Worm (Caenorhabditis elegans) whole organism, young adult: ENCODE data around the gene epg-3.

Experiments used
- B0019.2 ChIP-seq: fragments of 200-800 bp; sonication (Bioruptor generic); conservative IDR thresholded peaks from 2 replicates; pipeline ENCODE4 v1.3.6; 2022; ENCODE audit warnings: missing genetic modification reagents, missing genetic modification characterization, missing compliant biosample characterization
- B0035.1 ChIP-seq: sonication (generic microtip); optimal IDR thresholded peaks from 2 replicates; lab custom pipeline; 2016; ENCODE audit warnings: missing genetic modification characterization, mild to moderate bottlenecking, missing compliant biosample characterization, missing genotype, missing genetic modification reagents
- F10E7.11 ChIP-seq: sonication (generic microtip); optimal IDR thresholded peaks from 2 replicates; lab custom pipeline; 2017; ENCODE audit warnings: mild to moderate bottlenecking, missing genetic modification characterization, moderate library complexity, missing compliant biosample characterization
- F23B12.7 ChIP-seq: sonication (generic microtip); optimal IDR thresholded peaks from 2 replicates; lab custom pipeline; 2017; ENCODE audit warnings: missing genetic modification characterization, mild to moderate bottlenecking, missing compliant biosample characterization, antibody characterized with exemption, moderate library complexity; ENCODE audit not compliant: insufficient read depth
- F49E8.2 ChIP-seq: sonication (generic microtip); optimal IDR thresholded peaks from 3 replicates; lab custom pipeline; 2017; ENCODE audit warnings: missing genetic modification characterization, mild to moderate bottlenecking, missing compliant biosample characterization, antibody characterized with exemption, moderate library complexity; ENCODE audit not compliant: insufficient read depth
- F57A8.1 ChIP-seq: fragments of 200-800 bp; sonication (Bioruptor generic); optimal IDR thresholded peaks from 2 replicates; lab custom pipeline; 2018; ENCODE audit warnings: mild to moderate bottlenecking, missing genetic modification characterization, moderate library complexity, missing compliant biosample characterization
- F57C9.4 ChIP-seq: sonication (generic microtip); optimal IDR thresholded peaks from 2 replicates; lab custom pipeline; 2017; ENCODE audit warnings: mild to moderate bottlenecking, missing genetic modification characterization, missing compliant biosample characterization
- K11D2.4 ChIP-seq: fragments of 200-800 bp; sonication (Bioruptor generic); IDR thresholded peaks from 2 replicates; pipeline ENCODE4 v1.3.6; 2022; ENCODE audit warnings: missing genetic modification reagents, missing genetic modification characterization, missing compliant biosample characterization
- T07F8.4 ChIP-seq: sonication (generic microtip); optimal IDR thresholded peaks from 2 replicates; lab custom pipeline; 2016; ENCODE audit warnings: mild to moderate bottlenecking, missing genetic modification characterization, moderate library complexity, missing compliant biosample characterization
- Y53F4B.3 ChIP-seq: fragments of 200-800 bp; sonication (Bioruptor generic); IDR thresholded peaks from 2 replicates; pipeline ENCODE4 v1.3.6; 2022; ENCODE audit warnings: missing genetic modification reagents, missing genetic modification characterization, missing compliant biosample characterization
- Y53G8AR.9 ChIP-seq: fragments of 200-800 bp; sonication (Bioruptor generic); conservative IDR thresholded peaks from 2 replicates; pipeline ENCODE4 v1.3.6; 2022; ENCODE audit warnings: missing genetic modification reagents, missing genetic modification characterization, missing compliant biosample characterization
- Y56A3A.18 ChIP-seq: fragments of 200-800 bp; sonication (Bioruptor generic); IDR thresholded peaks from 2 replicates; pipeline ENCODE4 v1.3.6; 2022; ENCODE audit warnings: missing genetic modification reagents, missing genetic modification characterization, missing compliant biosample characterization
- Y67H2A.10 ChIP-seq: fragments of 200-800 bp; sonication (Bioruptor generic); conservative IDR thresholded peaks from 2 replicates; pipeline ENCODE4 v1.3.6; 2022; ENCODE audit warnings: missing genetic modification reagents, missing genetic modification characterization, missing compliant biosample characterization
- Y79H2A.3 ChIP-seq: fragments of 200-800 bp; sonication (Bioruptor generic); conservative IDR thresholded peaks from 2 replicates; pipeline ENCODE4 v1.3.6; 2022; ENCODE audit warnings: missing genetic modification reagents, missing genetic modification characterization, missing compliant biosample characterization
- ama-1 ChIP-seq, 3 experiments: fragments of 150-350 bp in 1 of 3; sonication (generic microtip) in 2 of 3; optimal IDR thresholded peaks; 2 replicates each; lab custom pipeline; 2014 to 2018; ENCODE audit warnings: missing biosample characterization in 2 of 3, missing genetic modification characterization in 2 of 3, missing genetic modification reagents in 2 of 3
- attf-3 ChIP-seq: fragments of 200-800 bp; sonication (Bioruptor generic); conservative IDR thresholded peaks from 2 replicates; pipeline ENCODE4 v1.3.6; 2022; ENCODE audit warnings: missing genetic modification reagents, missing genetic modification characterization, missing compliant biosample characterization
- attf-6 ChIP-seq: fragments of 200-800 bp; sonication (Bioruptor generic); IDR thresholded peaks from 2 replicates; pipeline ENCODE4 v1.3.6; 2022; ENCODE audit warnings: missing genetic modification reagents, missing genetic modification characterization, missing compliant biosample characterization
- ccch-3 ChIP-seq: fragments of 200-800 bp; sonication (Bioruptor generic); optimal IDR thresholded peaks from 2 replicates; lab custom pipeline; 2018; ENCODE audit warnings: mild to moderate bottlenecking, missing genetic modification characterization, missing compliant biosample characterization
- ceh-40 ChIP-seq: fragments of 200-800 bp; sonication (Bioruptor generic); IDR thresholded peaks from 2 replicates; pipeline ENCODE4 v1.3.6; 2022; ENCODE audit warnings: missing genetic modification characterization, missing compliant biosample characterization
- ceh-79 ChIP-seq: sonication (generic microtip); optimal IDR thresholded peaks from 2 replicates; lab custom pipeline; 2017; ENCODE audit warnings: mild to moderate bottlenecking, missing genetic modification characterization, missing compliant biosample characterization
- die-1 ChIP-seq: sonication (generic microtip); optimal IDR thresholded peaks from 2 replicates; lab custom pipeline; 2016; ENCODE audit warnings: missing genotype, mild to moderate bottlenecking, missing genetic modification characterization, missing compliant biosample characterization
- dox-1 ChIP-seq: fragments of 200-800 bp; sonication (Bioruptor generic); IDR thresholded peaks from 2 replicates; pipeline ENCODE4 v1.3.6; 2022; ENCODE audit warnings: missing genetic modification reagents, missing genetic modification characterization, missing compliant biosample characterization
- dpl-1 ChIP-seq: fragments of 150-350 bp; optimal IDR thresholded peaks from 2 replicates; lab custom pipeline; 2014; ENCODE audit warnings: missing biosample characterization, missing genetic modification reagents, missing genetic modification characterization
- egl-18 ChIP-seq: fragments of 200-800 bp; sonication (Bioruptor generic); IDR thresholded peaks from 2 replicates; pipeline ENCODE4 v1.3.6; 2022; ENCODE audit warnings: missing genetic modification reagents, missing genetic modification characterization, missing compliant biosample characterization
- egrh-3 ChIP-seq: fragments of 200-800 bp; sonication (Bioruptor generic); IDR thresholded peaks from 2 replicates; pipeline ENCODE4 v1.3.6; 2022; ENCODE audit warnings: missing genetic modification reagents, missing genetic modification characterization, missing compliant biosample characterization
- fkh-3 ChIP-seq: sonication (generic microtip); optimal IDR thresholded peaks from 2 replicates; lab custom pipeline; 2016; ENCODE audit warnings: mild to moderate bottlenecking, missing genetic modification characterization, missing compliant biosample characterization
- let-607 ChIP-seq, 2 experiments: fragments of 200-800 bp in 1 of 2; sonication (Bioruptor generic) in 1 of 2; sonication (generic microtip) in 1 of 2; optimal IDR thresholded peaks; 2 replicates each; lab custom pipeline; 2016 to 2018; ENCODE audit warnings: mild to moderate bottlenecking in 2 of 2, missing compliant biosample characterization in 2 of 2, missing genetic modification characterization in 2 of 2, moderate library complexity in 2 of 2, missing genotype in 1 of 2
- lin-35 ChIP-seq, 3 experiments: fragments of 150-350 bp in 2 of 3; sonication (generic microtip) in 1 of 3; optimal IDR thresholded peaks; 2 replicates each; lab custom pipeline; 2014 to 2018; ENCODE audit warnings: missing biosample characterization in 3 of 3, missing genetic modification characterization in 3 of 3, missing genetic modification reagents in 3 of 3
- lin-54 ChIP-seq: fragments of 200-800 bp; sonication (Bioruptor generic); optimal IDR thresholded peaks from 2 replicates; lab custom pipeline; 2018; ENCODE audit warnings: mild to moderate bottlenecking, missing genetic modification characterization, missing compliant biosample characterization
- lir-1 ChIP-seq: fragments of 200-800 bp; sonication (Bioruptor generic); conservative IDR thresholded peaks from 2 replicates; pipeline ENCODE4 v1.3.6; 2022; ENCODE audit warnings: missing genetic modification reagents, missing genetic modification characterization, missing compliant biosample characterization
- mel-28 ChIP-seq: sonication (generic microtip); optimal IDR thresholded peaks from 2 replicates; lab custom pipeline; 2016; ENCODE audit warnings: borderline replicate concordance, mild to moderate bottlenecking, missing genetic modification characterization, missing compliant biosample characterization
- nhr-120 ChIP-seq: fragments of 200-800 bp; sonication (Bioruptor generic); IDR thresholded peaks from 2 replicates; pipeline ENCODE4 v1.3.6; 2022; ENCODE audit warnings: missing genetic modification characterization, missing compliant biosample characterization
- nhr-27 ChIP-seq: fragments of 200-800 bp; sonication (Bioruptor generic); optimal IDR thresholded peaks from 2 replicates; lab custom pipeline; 2018; ENCODE audit warnings: mild to moderate bottlenecking, missing genetic modification characterization, moderate library complexity, missing compliant biosample characterization
- nhr-80 ChIP-seq: sonication (generic microtip); optimal IDR thresholded peaks from 2 replicates; lab custom pipeline; 2016; ENCODE audit warnings: missing genetic modification characterization, missing compliant biosample characterization
- pha-4 ChIP-seq: fragments of 150-350 bp; sonication (generic microtip); optimal IDR thresholded peaks from 2 replicates; lab custom pipeline; 2014; ENCODE audit warnings: missing biosample characterization, missing genetic modification reagents, missing genetic modification characterization
- rcor-1 ChIP-seq: fragments of 200-800 bp; sonication (Bioruptor generic); IDR thresholded peaks from 2 replicates; pipeline ENCODE4 v1.3.6; 2022; ENCODE audit warnings: missing genetic modification reagents, missing genetic modification characterization, missing compliant biosample characterization
- repo-1 ChIP-seq: sonication (generic microtip); optimal IDR thresholded peaks from 2 replicates; lab custom pipeline; 2017; ENCODE audit warnings: mild to moderate bottlenecking, missing genetic modification characterization, missing compliant biosample characterization
- rpc-1 ChIP-seq, 2 experiments: fragments of 150-350 bp in 1 of 2; sonication (generic microtip) in 1 of 2; optimal IDR thresholded peaks; 2 replicates each; lab custom pipeline; 2014 to 2018; ENCODE audit warnings: missing biosample characterization in 1 of 2, missing genetic modification characterization in 1 of 2, missing genetic modification reagents in 1 of 2, missing genotype in 1 of 2
- sea-2 ChIP-seq: fragments of 200-800 bp; sonication (Bioruptor generic); IDR thresholded peaks from 2 replicates; pipeline ENCODE4 v1.3.6; 2022; ENCODE audit warnings: missing genetic modification characterization, missing compliant biosample characterization
- snpc-1.1 ChIP-seq: sonication (generic microtip); optimal IDR thresholded peaks from 2 replicates; lab custom pipeline; 2017; ENCODE audit warnings: missing genetic modification characterization, mild to moderate bottlenecking, missing compliant biosample characterization, antibody characterized with exemption, moderate library complexity, missing genotype, missing genetic modification reagents; ENCODE audit not compliant: insufficient read depth
- tlf-1 ChIP-seq: fragments of 200-800 bp; sonication (Bioruptor generic); optimal IDR thresholded peaks from 2 replicates; lab custom pipeline; 2018; ENCODE audit warnings: mild to moderate bottlenecking, missing genetic modification characterization, missing compliant biosample characterization
- unc-62 ChIP-seq: fragments of 150-350 bp; optimal IDR thresholded peaks from 2 replicates; lab custom pipeline; 2014; ENCODE audit warnings: missing biosample characterization, missing genetic modification reagents, missing genetic modification characterization
- zfh-2 ChIP-seq: fragments of 200-800 bp; sonication (Bioruptor generic); conservative IDR thresholded peaks from 2 replicates; pipeline ENCODE4 v1.3.6; 2022; ENCODE audit warnings: missing genetic modification reagents, missing genetic modification characterization, missing compliant biosample characterization
- zim-3 ChIP-seq: sonication (generic microtip); optimal IDR thresholded peaks from 2 replicates; lab custom pipeline; 2017; ENCODE audit warnings: mild to moderate bottlenecking, missing genetic modification characterization, moderate library complexity, missing compliant biosample characterization
- ztf-18 ChIP-seq: sonication (generic microtip); optimal IDR thresholded peaks from 2 replicates; lab custom pipeline; 2016; ENCODE audit warnings: missing genotype, mild to moderate bottlenecking, missing genetic modification characterization, missing compliant biosample characterization
- ztf-26 ChIP-seq: sonication (generic microtip); optimal IDR thresholded peaks from 2 replicates; lab custom pipeline; 2017; ENCODE audit warnings: missing genetic modification characterization, missing compliant biosample characterization
- ztf-6 ChIP-seq: fragments of 200-800 bp; sonication (Bioruptor generic); IDR thresholded peaks from 2 replicates; pipeline ENCODE4 v1.3.6; 2022; ENCODE audit warnings: missing genetic modification reagents, missing genetic modification characterization, missing compliant biosample characterization

Gene epg-3

ce11 chrIII:12906611-12907037, 27.9 kb upstream of the epg-3 start (continued):
- TF ChIP-seq attf-6 (GFP tag; lab: Robert Waterston, UW), result peak; percentile 56
- TF ChIP-seq mel-28 (tag; lab: Kevin White, UChicago), result no peak
- 0 out of 2 replicates have a peak, but pooled peaks have one; percentile 51 for TF ChIP-seq egl-18 (GFP tag; lab: Robert Waterston, UW)
- TF ChIP-seq Y53G8AR.9, result peak; percentile 77
- TF ChIP-seq B0019.2 (GFP tag; lab: Robert Waterston, UW), result no peak
- no peak for TF ChIP-seq T07F8.4 (tag; lab: Kevin White, UChicago)
- TF ChIP-seq fkh-3 (tag; lab: Kevin White, UChicago), result no peak
- TF ChIP-seq ztf-6, result no peak
- peak in 1 of 3 experiments; percentile 17 for TF ChIP-seq lin-35 (GFP tag; optimal IDR thresholded peaks at IDR 0.05; lab: Kevin White, UChicago)
- no peak for TF ChIP-seq Y53F4B.3
- peak; percentile 78 for TF ChIP-seq tlf-1 (GFP tag; lab: Kevin White, UChicago)
- TF ChIP-seq snpc-1.1 (tag; lab: Kevin White, UChicago), result no peak
- TF ChIP-seq ztf-26 (tag; lab: Kevin White, UChicago), result peak; percentile 53
- 0 out of 2 replicates have a peak, but pooled peaks have one; percentile 50 for TF ChIP-seq Y56A3A.18 (GFP tag; lab: Robert Waterston, UW)
- peak; percentile 13 to 45 for TF ChIP-seq let-607 (tag; optimal IDR thresholded peaks at IDR 0.05; lab: Kevin White, UChicago)
- TF ChIP-seq nhr-27 (tag; lab: Kevin White, UChicago), result no peak
- TF ChIP-seq lin-54 (GFP tag; lab: Kevin White, UChicago), result peak; percentile 46
- no peak for TF ChIP-seq rpc-1 (optimal IDR thresholded peaks at IDR 0.05; lab: Kevin White, UChicago)
- no peak for TF ChIP-seq rpc-1 (tag; optimal IDR thresholded peaks at IDR 0.05; lab: Kevin White, UChicago)
- peak; percentile 38 for TF ChIP-seq die-1 (tag; lab: Kevin White, UChicago)
- TF ChIP-seq F57A8.1 (GFP tag; lab: Kevin White, UChicago), result no peak
- TF ChIP-seq lir-1 (GFP tag; lab: Robert Waterston, UW), result no peak
- TF ChIP-seq Y67H2A.10 (GFP tag; lab: Robert Waterston, UW), result no peak
- TF ChIP-seq nhr-80 (tag; lab: Kevin White, UChicago), result no peak
- no peak for TF ChIP-seq ceh-40
- no peak for TF ChIP-seq zim-3
- no peak for TF ChIP-seq F57C9.4
- no peak for TF ChIP-seq unc-62 (GFP tag; lab: Kevin White, UChicago)
- TF ChIP-seq repo-1 (tag; lab: Kevin White, UChicago), result peak; percentile 75
- TF ChIP-seq dox-1 (GFP tag; lab: Robert Waterston, UW), result peak; percentile 37; the same call in 1 of the 2 replicates
- TF ChIP-seq ztf-18 (tag; lab: Kevin White, UChicago), result no peak
- no peak for TF ChIP-seq nhr-120 (GFP tag; lab: Robert Waterston, UW)
- TF ChIP-seq K11D2.4, result no peak
- TF ChIP-seq F23B12.7 (tag; lab: Kevin White, UChicago), result no peak
- no peak for TF ChIP-seq egrh-3
- TF ChIP-seq ceh-79 (tag; lab: Kevin White, UChicago), result peak; percentile 74
- TF ChIP-seq B0035.1 (tag; lab: Kevin White, UChicago), result peak; percentile 75
- no peak; the same call in 1 of the 2 replicates for TF ChIP-seq rcor-1 (GFP tag; lab: Robert Waterston, UW)
- TF ChIP-seq ccch-3 (GFP tag; lab: Kevin White, UChicago), result no peak
- TF ChIP-seq zfh-2 (GFP tag; lab: Robert Waterston, UW), result no peak
- no peak for TF ChIP-seq pha-4 (tag; lab: Kevin White, UChicago)
- peak; percentile 69 for TF ChIP-seq ama-1 (optimal IDR thresholded peaks at IDR 0.05; lab: Kevin White, UChicago)
- TF ChIP-seq ama-1 (GFP tag; optimal IDR thresholded peaks at IDR 0.05; lab: Kevin White, UChicago), result peak; percentile 1 to 59
- TF ChIP-seq Y79H2A.3 (GFP tag; lab: Robert Waterston, UW), result peak; percentile 73; the same call in 1 of the 2 replicates
- TF ChIP-seq sea-2 (GFP tag; lab: Robert Waterston, UW), result no peak
- peak; percentile 83 for TF ChIP-seq F49E8.2
- no peak for TF ChIP-seq F10E7.11 (tag; lab: Kevin White, UChicago)
- no peak for TF ChIP-seq dpl-1 (GFP tag; lab: Kevin White, UChicago)
- TF ChIP-seq attf-3 (GFP tag; lab: Robert Waterston, UW), result no peak
